Worm (Caenorhabditis elegans) whole organism, young adult: ENCODE measurements around the gene F01D5.6.

ENCODE experiments used
- B0336.3 ChIP-seq: fragments of 200-800 bp; sonication (Bioruptor generic); IDR thresholded peaks from 2 replicates; pipeline ENCODE4 v1.3.6; 2022; ENCODE audit warnings: missing genetic modification characterization, missing compliant biosample characterization
- C06A6.2 ChIP-seq: fragments of 200-800 bp; sonication (Bioruptor generic); conservative IDR thresholded peaks from 2 replicates; pipeline ENCODE4 v1.3.6; 2022; ENCODE audit warnings: missing genetic modification characterization, missing compliant biosample characterization
- D2030.7 ChIP-seq: fragments of 200-800 bp; sonication (Bioruptor generic); IDR thresholded peaks from 2 replicates; pipeline ENCODE4 v1.3.6; 2022; ENCODE audit warnings: missing genetic modification reagents, missing genetic modification characterization, missing compliant biosample characterization
- F39B2.1 ChIP-seq: fragments of 200-800 bp; sonication (Bioruptor generic); IDR thresholded peaks from 2 replicates; pipeline ENCODE4 v1.3.6; 2022; ENCODE audit warnings: missing genetic modification reagents, missing genetic modification characterization, missing compliant biosample characterization
- F49E8.2 ChIP-seq: sonication (generic microtip); optimal IDR thresholded peaks from 3 replicates; lab custom pipeline; 2017; ENCODE audit warnings: missing genetic modification characterization, mild to moderate bottlenecking, missing compliant biosample characterization, antibody characterized with exemption, moderate library complexity; ENCODE audit not compliant: insufficient read depth
- F52B5.7 ChIP-seq: sonication (generic microtip); optimal IDR thresholded peaks from 2 replicates; lab custom pipeline; 2016; ENCODE audit warnings: mild to moderate bottlenecking, missing genetic modification characterization, missing compliant biosample characterization
- K11D2.4 ChIP-seq: fragments of 200-800 bp; sonication (Bioruptor generic); IDR thresholded peaks from 2 replicates; pipeline ENCODE4 v1.3.6; 2022; ENCODE audit warnings: missing genetic modification reagents, missing genetic modification characterization, missing compliant biosample characterization
- K12H6.12 ChIP-seq: fragments of 200-800 bp; sonication (Bioruptor generic); optimal IDR thresholded peaks from 2 replicates; lab custom pipeline; 2018; ENCODE audit warnings: mild to moderate bottlenecking, missing genetic modification characterization, missing compliant biosample characterization
- T26A5.8 ChIP-seq: sonication (generic microtip); optimal IDR thresholded peaks from 2 replicates; lab custom pipeline; 2016; ENCODE audit warnings: missing genetic modification characterization, missing compliant biosample characterization
- Y53G8AR.9 ChIP-seq: fragments of 200-800 bp; sonication (Bioruptor generic); conservative IDR thresholded peaks from 2 replicates; pipeline ENCODE4 v1.3.6; 2022; ENCODE audit warnings: missing genetic modification reagents, missing genetic modification characterization, missing compliant biosample characterization
- Y95B8A.8 ChIP-seq: fragments of 200-800 bp; sonication (Bioruptor generic); IDR thresholded peaks from 2 replicates; pipeline ENCODE4 v1.3.6; 2022; ENCODE audit warnings: missing genetic modification reagents, missing genetic modification characterization, missing compliant biosample characterization
- akir-1 ChIP-seq: fragments of 200-800 bp; sonication (Bioruptor generic); optimal IDR thresholded peaks from 2 replicates; lab custom pipeline; 2018; ENCODE audit warnings: mild to moderate bottlenecking, missing genetic modification characterization, moderate library complexity, missing compliant biosample characterization
- aptf-2 ChIP-seq: fragments of 200-800 bp; sonication (Bioruptor generic); conservative IDR thresholded peaks from 2 replicates; pipeline ENCODE4 v1.3.6; 2022; ENCODE audit warnings: missing genetic modification reagents, missing genetic modification characterization, missing compliant biosample characterization
- atf-7 ChIP-seq: sonication (generic microtip); optimal IDR thresholded peaks from 2 replicates; lab custom pipeline; 2017; ENCODE audit warnings: mild to moderate bottlenecking, missing genetic modification characterization, missing compliant biosample characterization
- attf-3 ChIP-seq: fragments of 200-800 bp; sonication (Bioruptor generic); conservative IDR thresholded peaks from 2 replicates; pipeline ENCODE4 v1.3.6; 2022; ENCODE audit warnings: missing genetic modification reagents, missing genetic modification characterization, missing compliant biosample characterization
- attf-5 ChIP-seq: fragments of 200-800 bp; sonication (Bioruptor generic); optimal IDR thresholded peaks from 2 replicates; lab custom pipeline; 2018; ENCODE audit warnings: mild to moderate bottlenecking, missing genetic modification characterization, missing compliant biosample characterization
- cebp-1 ChIP-seq, 2 experiments: fragments of 200-800 bp in 1 of 2; sonication (Bioruptor generic) in 1 of 2; sonication (generic microtip) in 1 of 2; IDR thresholded peaks in 1 of 2; optimal IDR thresholded peaks in 1 of 2; 2 replicates each; pipeline versions ENCODE4 v1.3.6 to Lab custom; 2017 to 2022; ENCODE audit warnings: missing compliant biosample characterization in 2 of 2, missing genetic modification characterization in 2 of 2, mild to moderate bottlenecking in 1 of 2, missing genetic modification reagents in 1 of 2, moderate library complexity in 1 of 2
- ceh-100 ChIP-seq: fragments of 200-800 bp; sonication (Bioruptor generic); IDR thresholded peaks from 2 replicates; pipeline ENCODE4 v1.3.6; 2022; ENCODE audit warnings: missing genetic modification reagents, missing genetic modification characterization, missing compliant biosample characterization
- ceh-27 ChIP-seq: fragments of 200-800 bp; sonication (Bioruptor generic); optimal IDR thresholded peaks from 2 replicates; lab custom pipeline; 2018; ENCODE audit warnings: mild to moderate bottlenecking, missing genetic modification characterization, moderate library complexity, missing compliant biosample characterization
- ceh-79 ChIP-seq: sonication (generic microtip); optimal IDR thresholded peaks from 2 replicates; lab custom pipeline; 2017; ENCODE audit warnings: mild to moderate bottlenecking, missing genetic modification characterization, missing compliant biosample characterization
- die-1 ChIP-seq: sonication (generic microtip); optimal IDR thresholded peaks from 2 replicates; lab custom pipeline; 2016; ENCODE audit warnings: missing genotype, mild to moderate bottlenecking, missing genetic modification characterization, missing compliant biosample characterization
- dox-1 ChIP-seq: fragments of 200-800 bp; sonication (Bioruptor generic); IDR thresholded peaks from 2 replicates; pipeline ENCODE4 v1.3.6; 2022; ENCODE audit warnings: missing genetic modification reagents, missing genetic modification characterization, missing compliant biosample characterization
- efl-1 ChIP-seq: fragments of 150-350 bp; optimal IDR thresholded peaks from 2 replicates; lab custom pipeline; 2014; ENCODE audit warnings: missing biosample characterization, missing genetic modification reagents, missing genetic modification characterization
- egl-44 ChIP-seq: fragments of 200-800 bp; sonication (Bioruptor generic); IDR thresholded peaks from 2 replicates; pipeline ENCODE4 v1.3.6; 2022; ENCODE audit warnings: missing genetic modification reagents, missing genetic modification characterization, missing compliant biosample characterization
- egrh-3 ChIP-seq: fragments of 200-800 bp; sonication (Bioruptor generic); IDR thresholded peaks from 2 replicates; pipeline ENCODE4 v1.3.6; 2022; ENCODE audit warnings: missing genetic modification reagents, missing genetic modification characterization, missing compliant biosample characterization
- ets-4 ChIP-seq: fragments of 200-800 bp; sonication (Bioruptor generic); optimal IDR thresholded peaks from 2 replicates; lab custom pipeline; 2018; ENCODE audit warnings: mild to moderate bottlenecking, missing genetic modification characterization, missing compliant biosample characterization
- hmg-1.2 ChIP-seq: fragments of 200-800 bp; sonication (Bioruptor generic); IDR thresholded peaks from 2 replicates; pipeline ENCODE4 v1.3.6; 2022; ENCODE audit warnings: missing genetic modification reagents, missing genetic modification characterization, missing compliant biosample characterization
- lin-26 ChIP-seq: fragments of 200-800 bp; sonication (Bioruptor generic); IDR thresholded peaks from 2 replicates; pipeline ENCODE4 v1.3.6; 2022; ENCODE audit warnings: missing genetic modification reagents, missing genetic modification characterization, missing compliant biosample characterization
- lin-35 ChIP-seq, 3 experiments: fragments of 150-350 bp in 2 of 3; sonication (generic microtip) in 1 of 3; optimal IDR thresholded peaks; 2 replicates each; lab custom pipeline; 2014 to 2018; ENCODE audit warnings: missing biosample characterization in 3 of 3, missing genetic modification characterization in 3 of 3, missing genetic modification reagents in 3 of 3
- lin-40 ChIP-seq: sonication (generic microtip); optimal IDR thresholded peaks from 2 replicates; lab custom pipeline; 2016; ENCODE audit warnings: missing genetic modification characterization, mild to moderate bottlenecking, missing compliant biosample characterization, missing genotype, missing genetic modification reagents
- lin-54 ChIP-seq: fragments of 200-800 bp; sonication (Bioruptor generic); optimal IDR thresholded peaks from 2 replicates; lab custom pipeline; 2018; ENCODE audit warnings: mild to moderate bottlenecking, missing genetic modification characterization, missing compliant biosample characterization
- madf-10 ChIP-seq: sonication (generic microtip); optimal IDR thresholded peaks from 2 replicates; lab custom pipeline; 2016; ENCODE audit warnings: mild to moderate bottlenecking, missing genetic modification characterization, missing compliant biosample characterization
- madf-6 ChIP-seq: fragments of 200-800 bp; sonication (Bioruptor generic); IDR thresholded peaks from 2 replicates; pipeline ENCODE4 v1.3.6; 2022; ENCODE audit warnings: missing genetic modification reagents, missing genetic modification characterization, missing compliant biosample characterization
- nfyb-1 ChIP-seq: fragments of 200-800 bp; sonication (Bioruptor generic); IDR thresholded peaks from 2 replicates; pipeline ENCODE4 v1.3.6; 2022; ENCODE audit warnings: missing genetic modification reagents, missing genetic modification characterization, missing compliant biosample characterization
- nhr-179 ChIP-seq: sonication (generic microtip); optimal IDR thresholded peaks from 2 replicates; lab custom pipeline; 2016; ENCODE audit warnings: mild to moderate bottlenecking, missing genetic modification characterization, missing compliant biosample characterization
- nhr-80 ChIP-seq: sonication (generic microtip); optimal IDR thresholded peaks from 2 replicates; lab custom pipeline; 2016; ENCODE audit warnings: missing genetic modification characterization, missing compliant biosample characterization
- pbrm-1 ChIP-seq: fragments of 200-800 bp; sonication (Bioruptor generic); IDR thresholded peaks from 2 replicates; pipeline ENCODE4 v1.3.6; 2022; ENCODE audit warnings: missing genetic modification reagents, missing genetic modification characterization, missing compliant biosample characterization
- pha-4 ChIP-seq: fragments of 150-350 bp; sonication (generic microtip); optimal IDR thresholded peaks from 2 replicates; lab custom pipeline; 2014; ENCODE audit warnings: missing biosample characterization, missing genetic modification reagents, missing genetic modification characterization
- snpc-1.1 ChIP-seq: sonication (generic microtip); optimal IDR thresholded peaks from 2 replicates; lab custom pipeline; 2017; ENCODE audit warnings: missing genetic modification characterization, mild to moderate bottlenecking, missing compliant biosample characterization, antibody characterized with exemption, moderate library complexity, missing genotype, missing genetic modification reagents; ENCODE audit not compliant: insufficient read depth
- snpc-3.4 ChIP-seq: sonication (generic microtip); optimal IDR thresholded peaks from 2 replicates; lab custom pipeline; 2017; ENCODE audit warnings: missing genetic modification characterization, mild to moderate bottlenecking, missing compliant biosample characterization, antibody characterized with exemption, moderate library complexity, missing genotype, missing genetic modification reagents
- snpc-4 ChIP-seq, 5 experiments: fragments of 150-350 bp in 1 of 5; sonication (generic microtip) in 4 of 5; optimal IDR thresholded peaks; 2 replicates each; lab custom pipeline; 2014 to 2018; ENCODE audit warnings: missing genetic modification characterization in 5 of 5, missing biosample characterization in 3 of 5, antibody characterized with exemption in 2 of 5, mild to moderate bottlenecking in 2 of 5, missing compliant biosample characterization in 2 of 5, missing genotype in 2 of 5, moderate library complexity in 2 of 5, missing genetic modification reagents in 1 of 5
- somi-1 ChIP-seq: fragments of 200-800 bp; sonication (Bioruptor generic); optimal IDR thresholded peaks from 2 replicates; lab custom pipeline; 2018; ENCODE audit warnings: mild to moderate bottlenecking, missing genetic modification characterization, missing compliant biosample characterization
- tbp1 ChIP-seq: fragments of 200-800 bp; sonication (Bioruptor generic); optimal IDR thresholded peaks from 2 replicates; lab custom pipeline; 2018; ENCODE audit warnings: mild to moderate bottlenecking, missing genetic modification characterization, missing compliant biosample characterization
- unc-62 ChIP-seq: fragments of 150-350 bp; optimal IDR thresholded peaks from 2 replicates; lab custom pipeline; 2014; ENCODE audit warnings: missing biosample characterization, missing genetic modification reagents, missing genetic modification characterization
- zim-3 ChIP-seq: sonication (generic microtip); optimal IDR thresholded peaks from 2 replicates; lab custom pipeline; 2017; ENCODE audit warnings: mild to moderate bottlenecking, missing genetic modification characterization, moderate library complexity, missing compliant biosample characterization
- ztf-22 ChIP-seq: fragments of 200-800 bp; sonication (Bioruptor generic); optimal IDR thresholded peaks from 2 replicates; lab custom pipeline; 2018; ENCODE audit warnings: mild to moderate bottlenecking, missing genetic modification characterization, moderate library complexity, missing compliant biosample characterization
- ztf-26 ChIP-seq: sonication (generic microtip); optimal IDR thresholded peaks from 2 replicates; lab custom pipeline; 2017; ENCODE audit warnings: missing genetic modification characterization, missing compliant biosample characterization

Gene F01D5.6

DNA sequence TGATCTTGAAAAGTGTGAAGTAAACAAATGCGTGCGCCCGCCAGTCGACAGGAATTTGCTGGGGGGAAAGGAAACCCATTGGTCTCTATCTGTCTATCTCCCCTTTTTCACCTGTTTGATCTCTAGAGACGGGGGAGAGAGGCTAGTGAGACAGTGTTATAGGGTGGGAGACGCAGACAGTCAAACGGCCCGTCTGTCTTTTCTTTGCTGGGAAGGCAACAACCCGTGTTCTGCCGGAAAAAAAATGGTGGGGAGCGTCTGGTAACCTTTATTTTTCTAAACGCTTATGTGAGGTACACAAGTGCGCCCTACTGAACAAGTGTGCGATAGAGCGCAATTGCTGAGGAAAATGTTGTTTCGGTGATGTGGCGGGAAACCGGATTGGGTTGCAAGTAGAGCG lies 44.2 kb downstream of the F01D5.6 start:
- TF ChIP-seq C06A6.2 (GFP tag; lab: Robert Waterston, UW) (0 out of 2 replicates have a peak, but pooled peaks have one; percentile 33), attf-5 (GFP tag; lab: Kevin White, UChicago) (peak; percentile 85), Y53G8AR.9 (GFP tag; lab: Robert Waterston, UW) (no peak), nhr-179 (tag; lab: Kevin White, UChicago) (no peak), ceh-79 (no peak), T26A5.8 (tag; lab: Kevin White, UChicago) (no peak), pha-4 (peak; percentile 81), atf-7 (tag; lab: Kevin White, UChicago) (peak; percentile 48), nfyb-1 (GFP tag; lab: Robert Waterston, UW) (peak; percentile 69), dox-1 (GFP tag; lab: Robert Waterston, UW) (peak; percentile 82), B0336.3 (peak; percentile 41; the same call in 1 of the 2 replicates), snpc-4 (GFP tag; optimal IDR thresholded peaks at IDR 0.05; lab: Kevin White, UChicago) (peak; percentile 6), snpc-4 (tag; optimal IDR thresholded peaks at IDR 0.05; lab: Kevin White, UChicago) (peak in 3 of 4 experiments; percentile 18 to 69 (median 66)), madf-10 (tag; lab: Kevin White, UChicago) (peak; percentile 13), F39B2.1 (no peak), snpc-1.1 (tag; lab: Kevin White, UChicago) (no peak), tbp1 (peak; percentile 54), Y95B8A.8 (no peak), ztf-26 (peak; percentile 60), K12H6.12 (peak; percentile 43), ceh-100 (0 out of 2 replicates have a peak, but pooled peaks have one; percentile 21), D2030.7 (no peak), zim-3 (tag; lab: Kevin White, UChicago) (no peak), attf-3 (GFP tag; lab: Robert Waterston, UW) (no peak), K11D2.4 (GFP tag; lab: Robert Waterston, UW) (peak; percentile 45; the same call in 1 of the 2 replicates), lin-26 (GFP tag; lab: Robert Waterston, UW) (peak; percentile 66), nhr-80 (tag; lab: Kevin White, UChicago) (peak; percentile 87), egrh-3 (GFP tag; lab: Robert Waterston, UW) (peak; percentile 51; the same call in 1 of the 2 replicates), lin-40 (peak; percentile 68), akir-1 (GFP tag; lab: Kevin White, UChicago) (peak; percentile 53), lin-35 (GFP tag; optimal IDR thresholded peaks at IDR 0.05; lab: Kevin White, UChicago) (no peak), ceh-27 (GFP tag; lab: Kevin White, UChicago) (peak; percentile 42), ztf-22 (peak; percentile 13), egl-44 (0 out of 2 replicates have a peak, but pooled peaks have one; percentile 63), somi-1 (peak; percentile 75), ets-4 (peak; percentile 4), unc-62 (GFP tag; lab: Kevin White, UChicago) (peak; percentile 9), F52B5.7 (tag; lab: Kevin White, UChicago) (no peak), hmg-1.2 (peak; percentile 97), cebp-1 (GFP tag; IDR thresholded peaks at IDR 0.05; lab: Robert Waterston, UW) (no peak), cebp-1 (tag; optimal IDR thresholded peaks at IDR 0.05; lab: Kevin White, UChicago) (peak; percentile 71), aptf-2 (GFP tag; lab: Robert Waterston, UW) (0 out of 2 replicates have a peak, but pooled peaks have one; percentile 36), lin-54 (GFP tag; lab: Kevin White, UChicago) (peak; percentile 25), pbrm-1 (GFP tag; lab: Robert Waterston, UW) (0 out of 2 replicates have a peak, but pooled peaks have one; percentile 39), efl-1 (GFP tag; lab: Kevin White, UChicago) (peak; percentile 39), F49E8.2 (no peak), die-1 (tag; lab: Kevin White, UChicago) (peak; percentile 37), madf-6 (GFP tag; lab: Robert Waterston, UW) (peak; percentile 50), snpc-3.4 (tag; lab: Kevin White, UChicago) (no peak)
